Fruit fly (Drosophila melanogaster) Kc167 (cell line): Measurements from ENCODE around the gene Sodq.

Experiments used
- Myc ChIP-seq: fragments of >200 bp; optimal IDR thresholded peaks from 2 replicates; lab custom pipeline; 2017; ENCODE audit warnings: missing external identifiers
- Sin3A ChIP-seq: fragments of >200 bp; optimal IDR thresholded peaks from 2 replicates; lab custom pipeline; 2018; ENCODE audit warnings: missing external identifiers
- h ChIP-seq: fragments of >200 bp; optimal IDR thresholded peaks from 3 replicates; lab custom pipeline; 2018; ENCODE audit warnings: missing external identifiers
- insv ChIP-seq: fragments of >200 bp; optimal IDR thresholded peaks from 3 replicates; lab custom pipeline; 2018; ENCODE audit warnings: missing external identifiers
- psq ChIP-seq: fragments of >200 bp; optimal IDR thresholded peaks from 2 replicates; lab custom pipeline; 2017; ENCODE audit warnings: missing external identifiers
- ttk ChIP-seq: sonication (Bioruptor generic); optimal IDR thresholded peaks from 2 replicates; lab custom pipeline; 2017; ENCODE audit warnings: missing external identifiers

The Sodq gene

dm6 chr3R:25882606-25883266, 12.9 kb upstream of the Sodq start:
- TF ChIP-seq insv (lab: Kevin White, UChicago), result no peak
- TF ChIP-seq Myc, result no peak
- TF ChIP-seq Sin3A (lab: Kevin White, UChicago), result no peak
- no peak for TF ChIP-seq h (lab: Kevin White, UChicago)
- no peak for TF ChIP-seq psq
- TF ChIP-seq ttk, result no peak

- TF ChIP-seq Myc, result no peak
- no peak for TF ChIP-seq h (lab: Kevin White, UChicago)
- TF ChIP-seq Sin3A (lab: Kevin White, UChicago), result no peak
- no peak for TF ChIP-seq psq
- TF ChIP-seq ttk, result no peak
- no peak for TF ChIP-seq insv (lab: Kevin White, UChicago)
Measured at dm6 chr3R:25883877-25884276, 11.7 kb upstream of the Sodq start.

DNA sequence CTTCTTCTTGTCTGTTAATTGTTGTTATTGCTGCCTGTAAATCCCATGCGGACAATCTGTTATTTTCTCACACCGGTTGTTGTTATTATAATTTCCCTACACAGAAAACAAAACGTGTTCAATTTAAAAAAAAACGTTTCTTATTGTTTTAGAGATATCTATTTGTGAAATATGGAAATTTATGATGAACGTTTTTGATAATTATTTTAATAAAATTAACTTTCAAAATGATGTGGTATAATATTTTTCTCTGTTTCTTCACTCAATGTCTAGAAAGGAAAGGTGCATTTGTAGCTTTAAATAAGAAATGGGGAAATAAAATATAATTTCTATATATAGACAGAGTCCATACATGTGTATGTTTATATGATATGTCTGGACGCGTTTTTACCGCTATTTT, 11.3 kb upstream of the Sodq start:
- no peak for TF ChIP-seq psq
- TF ChIP-seq Sin3A (lab: Kevin White, UChicago), result no peak
- TF ChIP-seq h (lab: Kevin White, UChicago), result no peak
- no peak for TF ChIP-seq Myc
- no peak for TF ChIP-seq ttk
- TF ChIP-seq insv (lab: Kevin White, UChicago), result no peak

DNA sequence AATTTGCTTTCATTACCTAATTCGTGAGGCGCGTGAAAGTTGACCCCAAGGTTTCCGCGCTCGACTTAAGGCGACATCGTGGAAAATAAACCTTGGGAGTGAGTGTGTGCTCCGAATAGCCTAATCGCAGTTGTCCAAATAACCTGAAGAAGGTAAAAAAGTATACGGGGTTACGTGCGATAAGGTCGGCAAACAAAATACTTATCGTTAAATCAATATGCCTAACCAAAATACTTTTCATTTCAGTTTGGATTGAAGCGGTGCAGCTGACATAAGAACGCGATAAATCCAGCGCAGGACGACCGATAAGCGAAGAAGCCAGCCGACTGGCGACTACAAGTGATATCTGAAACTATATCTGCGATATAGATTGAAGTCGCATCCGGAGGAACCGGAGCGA, 10.5 kb upstream of the Sodq start:
- TF ChIP-seq Myc (no peak), psq (no peak), insv (lab: Kevin White, UChicago) (no peak)

dm6 chr3R:25888307-25889075, 7.1 kb upstream of the Sodq start, which contains the start of gene Lnk:
Gene Lnk (plus strand): TSS chr3R:25888542.
- TF ChIP-seq psq, result no peak
- TF ChIP-seq Myc, result no peak
- no peak for TF ChIP-seq ttk
- no peak for TF ChIP-seq h (lab: Kevin White, UChicago)
- no peak for TF ChIP-seq Sin3A (lab: Kevin White, UChicago)
- TF ChIP-seq insv (lab: Kevin White, UChicago), result no peak

dm6 chr3R:25893272-25893671, 2.4 kb upstream of the Sodq start, which contains the start of gene CG5913:
Gene CG5913 (plus strand): TSS chr3R:25893495.
- TF ChIP-seq insv (lab: Kevin White, UChicago), result no peak
- no peak for TF ChIP-seq ttk
- no peak for TF ChIP-seq Sin3A (lab: Kevin White, UChicago)
- TF ChIP-seq h (lab: Kevin White, UChicago), result no peak
- TF ChIP-seq psq, result no peak
- no peak for TF ChIP-seq Myc

DNA sequence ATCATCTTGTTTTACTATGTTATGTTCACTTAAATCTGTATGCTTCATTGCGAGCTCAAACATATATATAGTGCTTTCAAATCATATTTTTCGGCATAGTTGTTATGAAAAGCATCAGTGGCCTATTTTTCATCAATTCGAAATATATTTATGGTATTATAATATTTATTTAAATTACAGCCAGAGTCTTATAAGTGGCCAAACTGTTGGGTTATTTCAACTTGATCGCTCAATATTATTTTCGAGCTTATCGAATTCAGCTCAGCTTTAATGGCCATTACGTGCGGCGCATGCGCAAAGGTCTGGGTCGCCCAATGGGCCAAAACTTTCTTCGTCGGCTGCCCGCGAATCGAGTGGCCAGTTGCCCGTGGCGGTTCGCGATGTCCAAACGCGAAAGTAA, 1.6 kb downstream of the Sodq start, which contains the start of gene Mco3:
Gene Mco3 (plus strand): TSS at position 301 of the 400 bp plus-strand sequence.
- TF ChIP-seq Myc, result no peak
- TF ChIP-seq insv (lab: Kevin White, UChicago), result no peak
- TF ChIP-seq Sin3A (lab: Kevin White, UChicago), result no peak
- TF ChIP-seq ttk, result no peak
- no peak for TF ChIP-seq psq
- no peak for TF ChIP-seq h (lab: Kevin White, UChicago)

DNA sequence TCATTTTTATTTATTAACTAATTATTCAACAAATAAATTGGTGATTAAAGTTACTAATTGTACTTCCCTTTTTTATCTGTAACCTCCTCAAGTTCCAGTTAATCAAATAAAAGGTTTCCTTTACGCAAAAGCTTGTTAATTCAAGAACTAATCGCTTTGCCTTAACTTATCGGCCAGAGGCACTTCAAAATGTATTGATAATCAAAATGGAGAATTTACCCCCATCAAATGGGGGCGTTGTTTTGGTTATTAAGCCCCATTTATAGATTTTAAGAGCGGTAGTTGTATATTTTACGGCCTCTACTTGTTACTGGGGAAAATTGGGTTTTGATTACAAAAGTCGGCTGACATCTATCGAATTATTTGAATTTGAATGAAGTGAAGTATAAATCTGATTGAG, 4.1 kb downstream of the Sodq start, which contains the start of gene CG31091:
Gene CG31091 (plus strand): TSS at position 214 of the 400 bp plus-strand sequence.
- TF ChIP-seq h (lab: Kevin White, UChicago) (no peak), Myc (no peak), psq (no peak), ttk (no peak), insv (lab: Kevin White, UChicago) (no peak), Sin3A (lab: Kevin White, UChicago) (no peak)

dm6 chr3R:25902343-25902742, 6.7 kb downstream of the Sodq start, which contains the start of gene CG31089:
Gene CG31089 (plus strand): TSS chr3R:25902643.
- TF ChIP-seq psq (no peak), h (lab: Kevin White, UChicago) (no peak), Myc (no peak), Sin3A (lab: Kevin White, UChicago) (no peak), ttk (no peak), insv (lab: Kevin White, UChicago) (no peak)

DNA sequence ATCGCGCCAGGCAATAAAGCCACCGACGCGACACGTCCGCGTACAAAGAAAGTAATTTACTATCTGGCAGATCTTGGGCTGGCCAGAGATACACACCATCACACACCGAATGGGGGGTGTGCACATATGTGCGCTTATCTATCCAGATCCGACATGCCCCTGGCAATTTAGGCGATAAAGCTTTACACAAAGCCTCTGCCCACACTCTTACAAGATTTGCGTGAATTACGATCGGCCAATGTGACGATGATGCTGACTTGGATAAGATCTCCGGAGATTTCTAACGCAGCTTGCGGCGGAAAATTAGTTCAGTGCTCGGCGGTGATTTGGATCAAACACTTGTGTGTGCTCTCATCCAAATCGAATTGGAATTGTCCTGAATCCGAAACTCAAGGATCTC, 11.1 kb downstream of the Sodq start, which contains the start of gene kumpel:
Gene kumpel (plus strand): TSS at position 301 of the 400 bp plus-strand sequence.
- TF ChIP-seq Sin3A (lab: Kevin White, UChicago) (no peak), ttk (no peak), Myc (no peak), h (lab: Kevin White, UChicago) (no peak), insv (lab: Kevin White, UChicago) (no peak), psq (no peak)

DNA sequence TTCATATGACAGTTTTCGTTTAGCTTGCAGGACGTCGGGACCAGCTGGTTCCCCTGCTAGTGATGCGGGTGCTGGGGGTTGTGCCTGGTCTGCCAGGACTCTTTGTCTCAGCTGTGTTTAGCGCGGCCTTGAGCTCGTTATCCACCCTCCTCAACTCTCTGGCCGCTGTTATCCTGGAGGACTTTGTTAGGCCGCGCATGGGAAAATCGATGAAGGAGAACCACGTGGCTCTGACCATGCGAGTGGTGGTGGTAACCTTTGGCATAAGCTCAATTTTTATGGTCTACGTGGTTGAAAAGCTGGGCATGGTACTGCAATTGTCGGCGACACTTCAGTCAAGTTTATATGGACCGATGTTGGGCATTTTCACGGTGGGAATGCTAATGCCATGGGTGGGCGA, 24.3 kb downstream of the Sodq start:
- no peak for TF ChIP-seq h (lab: Kevin White, UChicago)
- TF ChIP-seq psq, result no peak
- TF ChIP-seq ttk, result no peak
- TF ChIP-seq Sin3A (lab: Kevin White, UChicago), result no peak
- no peak for TF ChIP-seq insv (lab: Kevin White, UChicago)
- TF ChIP-seq Myc, result no peak

DNA sequence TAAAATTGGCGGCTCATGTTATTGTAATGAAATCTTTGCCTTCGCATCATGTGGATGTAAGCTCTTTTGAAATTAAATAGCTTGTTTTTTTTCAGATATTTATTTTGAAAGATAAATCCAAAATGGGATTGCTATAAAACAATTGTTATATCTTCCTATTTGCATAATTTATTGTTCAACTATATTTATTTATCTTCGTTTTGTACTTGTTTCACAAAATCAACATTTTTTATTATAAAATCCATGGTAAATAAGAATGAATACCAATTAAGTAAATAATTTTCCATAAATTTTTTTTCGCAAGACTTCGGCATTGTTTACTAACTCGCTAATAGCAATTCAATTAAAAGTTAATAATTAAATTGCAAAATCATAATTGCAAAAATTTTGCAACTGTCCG, 26.9 kb downstream of the Sodq start, which contains the start of gene CG14546:
Gene CG14546 (minus strand): TSS at position 101 of the 400 bp plus-strand sequence.
- TF ChIP-seq ttk, result no peak

DNA sequence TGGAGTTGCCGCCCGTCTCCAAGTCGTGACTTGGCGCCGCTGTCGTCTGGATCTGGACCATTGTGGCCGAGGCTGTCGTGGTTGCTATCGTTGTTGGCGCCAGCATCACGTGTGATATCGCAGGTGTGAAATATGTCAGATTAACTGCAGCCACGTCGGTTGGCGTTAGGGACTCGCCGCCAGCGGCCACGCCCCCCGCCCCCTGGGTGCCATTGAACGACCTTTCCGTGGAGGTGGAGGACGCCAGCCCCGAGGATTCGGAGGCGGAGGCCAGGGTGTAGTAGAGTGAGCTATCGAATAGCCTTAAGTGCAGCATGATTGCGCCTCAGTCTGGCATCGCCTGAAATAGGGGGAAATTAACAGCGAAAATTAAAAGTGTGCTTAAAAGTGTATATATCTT, 45.7 kb downstream of the Sodq start:
- TF ChIP-seq insv (lab: Kevin White, UChicago) (no peak), Myc (no peak), h (lab: Kevin White, UChicago) (no peak), ttk (no peak), psq (no peak)
